Fruit fly (Drosophila melanogaster) whole organism, embryonic: ENCODE measurements around the gene CG13026.

ENCODE experiments used
- ATbp ChIP-seq: fragments of 200-800 bp; sonication (Bioruptor generic); optimal IDR thresholded peaks from 2 replicates; lab custom pipeline; 2017; ENCODE audit warnings: missing biosample characterization, mild to moderate bottlenecking, missing genetic modification characterization, missing genetic modification reagents
- C15 ChIP-seq: fragments of 200-800 bp; sonication (Bioruptor generic); IDR thresholded peaks from 3 replicates; pipeline ENCODE4 v1.3.6; 2022; ENCODE audit warnings: missing biosample characterization, missing genetic modification characterization
- CG12071 ChIP-seq: fragments of 200-800 bp; sonication (Bioruptor generic); optimal IDR thresholded peaks from 3 replicates; lab custom pipeline; 2018; ENCODE audit warnings: missing biosample characterization, mild to moderate bottlenecking, missing genetic modification characterization
- CG12942 ChIP-seq: fragments of 200-800 bp; sonication (Bioruptor generic); optimal IDR thresholded peaks from 3 replicates; lab custom pipeline; 2016; ENCODE audit warnings: missing biosample characterization, missing genetic modification characterization
- CG15514 ChIP-seq: fragments of 200-800 bp; sonication (Bioruptor generic); optimal IDR thresholded peaks from 3 replicates; lab custom pipeline; 2017; ENCODE audit warnings: missing biosample characterization, missing genetic modification characterization, mild to moderate bottlenecking, moderate library complexity, missing genetic modification reagents
- CG18619 ChIP-seq: fragments of 200-800 bp; sonication (Bioruptor generic); optimal IDR thresholded peaks from 3 replicates; lab custom pipeline; 2017; ENCODE audit warnings: missing biosample characterization, mild to moderate bottlenecking, missing genetic modification characterization
- CG2116 ChIP-seq: fragments of 200-800 bp; sonication (Bioruptor generic); optimal IDR thresholded peaks from 3 replicates; lab custom pipeline; 2018; ENCODE audit warnings: missing biosample characterization, mild to moderate bottlenecking, missing genetic modification characterization
- CG2199 ChIP-seq: fragments of 200-800 bp; sonication (Bioruptor generic); IDR thresholded peaks from 3 replicates; pipeline ENCODE4 v1.3.6; 2022; ENCODE audit warnings: missing biosample characterization, missing genetic modification characterization
- CG3838 ChIP-seq: fragments of 200-800 bp; sonication (Bioruptor generic); optimal IDR thresholded peaks from 3 replicates; lab custom pipeline; 2016; ENCODE audit warnings: missing biosample characterization, missing genetic modification characterization
- CG3847 ChIP-seq: fragments of 200-800 bp; sonication (Bioruptor generic); IDR thresholded peaks from 2 replicates; pipeline ENCODE4 v1.3.6; 2022; ENCODE audit warnings: missing biosample characterization, missing genetic modification characterization
- CG4730 ChIP-seq: fragments of 200-800 bp; sonication (Bioruptor generic); IDR thresholded peaks from 2 replicates; pipeline ENCODE4 v1.3.6; 2022; ENCODE audit warnings: missing biosample characterization, missing genetic modification characterization
- CG6791 ChIP-seq: fragments of 200-800 bp; sonication (Bioruptor generic); IDR thresholded peaks from 3 replicates; pipeline ENCODE4 v1.3.6; 2022; ENCODE audit warnings: missing biosample characterization, missing genetic modification characterization; ENCODE audit not compliant: partially characterized antibody
- CG6854 ChIP-seq: fragments of 200-800 bp; sonication (Bioruptor generic); optimal IDR thresholded peaks from 3 replicates; lab custom pipeline; 2017; ENCODE audit warnings: missing biosample characterization, mild to moderate bottlenecking, missing genetic modification characterization
- CG7372 ChIP-seq: fragments of 200-800 bp; sonication (Bioruptor generic); IDR thresholded peaks from 2 replicates; pipeline ENCODE4 v1.3.6; 2022; ENCODE audit warnings: missing biosample characterization, missing genetic modification characterization
- CG8478 ChIP-seq: fragments of >200 bp; optimal IDR thresholded peaks from 2 replicates; lab custom pipeline; 2018
- CG8944 ChIP-seq: fragments of 200-800 bp; sonication (Bioruptor generic); optimal IDR thresholded peaks from 3 replicates; lab custom pipeline; 2016; ENCODE audit warnings: missing biosample characterization, missing genetic modification characterization
- CG9215 ChIP-seq: fragments of 200-800 bp; sonication (Bioruptor generic); IDR thresholded peaks from 2 replicates; pipeline ENCODE4 v1.3.6; 2022; ENCODE audit warnings: missing biosample characterization, missing genetic modification characterization
- CkIIα-i1 ChIP-seq: fragments of 200-800 bp; sonication (Bioruptor generic); IDR thresholded peaks from 2 replicates; pipeline ENCODE4 v1.3.6; 2022; ENCODE audit warnings: missing biosample characterization, missing genetic modification characterization
- Dek ChIP-seq: fragments of 200-800 bp; sonication (Bioruptor generic); optimal IDR thresholded peaks from 3 replicates; lab custom pipeline; 2019; ENCODE audit warnings: missing biosample characterization, mild to moderate bottlenecking, missing genetic modification characterization, moderate library complexity
- Dfd ChIP-seq, 2 experiments: fragments of >200 bp; optimal IDR thresholded peaks; 2 replicates each; lab custom pipeline; 2017; ENCODE audit warnings: missing biosample characterization in 2 of 2, missing genetic modification characterization in 2 of 2
- Dip3 ChIP-seq: fragments of 200-800 bp; sonication (Bioruptor generic); optimal IDR thresholded peaks from 3 replicates; lab custom pipeline; 2016; ENCODE audit warnings: missing biosample characterization, missing genetic modification characterization
- Dref ChIP-seq: fragments of 200-800 bp; sonication (Bioruptor generic); IDR thresholded peaks from 2 replicates; pipeline ENCODE4 v1.3.6; 2022; ENCODE audit warnings: missing biosample characterization, missing genetic modification characterization
- Fer3 ChIP-seq: fragments of 200-800 bp; sonication (Bioruptor generic); optimal IDR thresholded peaks from 2 replicates; lab custom pipeline; 2018; ENCODE audit warnings: missing biosample characterization, mild to moderate bottlenecking, missing genetic modification characterization, moderate library complexity
- H2.0 ChIP-seq: fragments of 200-800 bp; sonication (Bioruptor generic); IDR thresholded peaks from 2 replicates; pipeline ENCODE4 v1.3.6; 2022; ENCODE audit warnings: missing biosample characterization, missing genetic modification characterization
- HLHmδ ChIP-seq: fragments of 200-800 bp; sonication (Bioruptor generic); optimal IDR thresholded peaks from 2 replicates; lab custom pipeline; 2018; ENCODE audit warnings: missing biosample characterization, mild to moderate bottlenecking, missing genetic modification characterization, moderate library complexity
- Jarid2 ChIP-seq: fragments of 200-800 bp; sonication (Bioruptor generic); optimal IDR thresholded peaks from 3 replicates; lab custom pipeline; 2017; ENCODE audit warnings: mild to moderate bottlenecking, missing biosample characterization, missing genetic modification reagents, missing genetic modification characterization
- Six4 ChIP-seq: fragments of 200-800 bp; sonication (Bioruptor generic); optimal IDR thresholded peaks from 2 replicates; lab custom pipeline; 2016; ENCODE audit warnings: missing biosample characterization, missing genetic modification characterization
- Trl ChIP-seq, 3 experiments: fragments of >200 bp in 2 of 3; fragments of 200-800 bp in 1 of 3; sonication (Bioruptor generic) in 1 of 3; optimal IDR thresholded peaks; 2 replicates in 1 of 3; 3 replicates in 2 of 3; lab custom pipeline; 2016 to 2017; ENCODE audit warnings: missing biosample characterization in 1 of 3, missing genetic modification characterization in 1 of 3
- amos ChIP-seq: fragments of 200-800 bp; sonication (Bioruptor generic); IDR thresholded peaks from 2 replicates; pipeline ENCODE4 v1.3.6; 2022; ENCODE audit warnings: missing biosample characterization, missing genetic modification characterization; ENCODE audit not compliant: partially characterized antibody
- ci ChIP-seq: fragments of 200-800 bp; sonication (Bioruptor generic); IDR thresholded peaks from 3 replicates; pipeline ENCODE4 v1.3.6; 2022; ENCODE audit warnings: missing biosample characterization, missing genetic modification characterization
- corto ChIP-seq: fragments of 200-800 bp; sonication (Bioruptor generic); optimal IDR thresholded peaks from 2 replicates; lab custom pipeline; 2016; ENCODE audit warnings: missing biosample characterization, mild to moderate bottlenecking, missing genetic modification characterization, moderate library complexity
- danr ChIP-seq: fragments of 200-800 bp; sonication (Bioruptor generic); IDR thresholded peaks from 2 replicates; pipeline ENCODE4 v1.3.6; 2022; ENCODE audit warnings: missing biosample characterization, missing genetic modification characterization
- dmrt11E ChIP-seq: fragments of 200-800 bp; sonication (Bioruptor generic); optimal IDR thresholded peaks from 3 replicates; lab custom pipeline; 2018; ENCODE audit warnings: missing biosample characterization, mild to moderate bottlenecking, missing genetic modification characterization, moderate library complexity
- dysf ChIP-seq: fragments of 200-800 bp; sonication (Bioruptor generic); IDR thresholded peaks from 3 replicates; pipeline ENCODE4 v1.3.6; 2022; ENCODE audit warnings: missing biosample characterization, missing genetic modification characterization
- ham ChIP-seq: fragments of 200-800 bp; sonication (Bioruptor generic); IDR thresholded peaks from 2 replicates; pipeline ENCODE4 v1.3.6; 2022; ENCODE audit warnings: missing biosample characterization, missing genetic modification characterization
- hb ChIP-seq: fragments of 200-800 bp; sonication (Bioruptor generic); IDR thresholded peaks from 3 replicates; pipeline ENCODE4 v1.3.6; 2022; ENCODE audit warnings: missing biosample characterization, missing genetic modification characterization; ENCODE audit not compliant: partially characterized antibody
- hkb ChIP-seq, 2 experiments: fragments of 200-800 bp in 1 of 2; fragments of >200 bp in 1 of 2; sonication (Bioruptor generic) in 1 of 2; IDR thresholded peaks in 1 of 2; optimal IDR thresholded peaks in 1 of 2; 2 replicates each; pipeline versions ENCODE4 v1.3.6 to Lab custom; 2017 to 2022; ENCODE audit warnings: missing biosample characterization in 1 of 2, missing genetic modification characterization in 1 of 2
- knrl ChIP-seq: fragments of 200-800 bp; sonication (Bioruptor generic); IDR thresholded peaks from 3 replicates; pipeline ENCODE4 v1.3.6; 2022; ENCODE audit warnings: missing biosample characterization, missing genetic modification characterization; ENCODE audit not compliant: partially characterized antibody
- lola ChIP-seq, 3 experiments: fragments of >200 bp in 2 of 3; fragments of 200-800 bp in 1 of 3; sonication (Bioruptor generic) in 1 of 3; optimal IDR thresholded peaks; 2 replicates each; lab custom pipeline; 2017 to 2019; ENCODE audit warnings: missing biosample characterization in 3 of 3, missing genetic modification characterization in 3 of 3, mild to moderate bottlenecking in 1 of 3, moderate library complexity in 1 of 3
- luna ChIP-seq: fragments of 200-800 bp; sonication (Bioruptor generic); optimal IDR thresholded peaks from 2 replicates; lab custom pipeline; 2016; ENCODE audit warnings: missing biosample characterization, missing genetic modification characterization
- pnt ChIP-seq: fragments of 200-800 bp; sonication (Bioruptor generic); optimal IDR thresholded peaks from 3 replicates; lab custom pipeline; 2016; ENCODE audit warnings: missing biosample characterization, missing genetic modification characterization
- ranshi ChIP-seq: fragments of 200-800 bp; sonication (Bioruptor generic); IDR thresholded peaks from 2 replicates; pipeline ENCODE4 v1.3.6; 2022; ENCODE audit warnings: missing biosample characterization, missing genetic modification characterization
- run ChIP-seq: fragments of 200-800 bp; sonication (Bioruptor generic); optimal IDR thresholded peaks from 3 replicates; lab custom pipeline; 2018; ENCODE audit warnings: missing biosample characterization, mild to moderate bottlenecking, missing genetic modification characterization
- sisA ChIP-seq: fragments of 200-800 bp; sonication (Bioruptor generic); IDR thresholded peaks from 2 replicates; pipeline ENCODE4 v1.3.6; 2022; ENCODE audit warnings: missing biosample characterization, missing genetic modification characterization
- sqz ChIP-seq: fragments of 200-800 bp; sonication (Bioruptor generic); optimal IDR thresholded peaks from 3 replicates; lab custom pipeline; 2018; ENCODE audit warnings: missing biosample characterization, mild to moderate bottlenecking, missing genetic modification characterization
- sug ChIP-seq: fragments of 200-800 bp; optimal IDR thresholded peaks from 2 replicates; lab custom pipeline; 2019; ENCODE audit warnings: missing biosample characterization, mild to moderate bottlenecking, missing genetic modification characterization, moderate library complexity
- zfh2 ChIP-seq: fragments of 200-800 bp; sonication (Bioruptor generic); optimal IDR thresholded peaks from 2 replicates; lab custom pipeline; 2016; ENCODE audit warnings: missing biosample characterization, missing genetic modification characterization

CG13026 gene

DNA sequence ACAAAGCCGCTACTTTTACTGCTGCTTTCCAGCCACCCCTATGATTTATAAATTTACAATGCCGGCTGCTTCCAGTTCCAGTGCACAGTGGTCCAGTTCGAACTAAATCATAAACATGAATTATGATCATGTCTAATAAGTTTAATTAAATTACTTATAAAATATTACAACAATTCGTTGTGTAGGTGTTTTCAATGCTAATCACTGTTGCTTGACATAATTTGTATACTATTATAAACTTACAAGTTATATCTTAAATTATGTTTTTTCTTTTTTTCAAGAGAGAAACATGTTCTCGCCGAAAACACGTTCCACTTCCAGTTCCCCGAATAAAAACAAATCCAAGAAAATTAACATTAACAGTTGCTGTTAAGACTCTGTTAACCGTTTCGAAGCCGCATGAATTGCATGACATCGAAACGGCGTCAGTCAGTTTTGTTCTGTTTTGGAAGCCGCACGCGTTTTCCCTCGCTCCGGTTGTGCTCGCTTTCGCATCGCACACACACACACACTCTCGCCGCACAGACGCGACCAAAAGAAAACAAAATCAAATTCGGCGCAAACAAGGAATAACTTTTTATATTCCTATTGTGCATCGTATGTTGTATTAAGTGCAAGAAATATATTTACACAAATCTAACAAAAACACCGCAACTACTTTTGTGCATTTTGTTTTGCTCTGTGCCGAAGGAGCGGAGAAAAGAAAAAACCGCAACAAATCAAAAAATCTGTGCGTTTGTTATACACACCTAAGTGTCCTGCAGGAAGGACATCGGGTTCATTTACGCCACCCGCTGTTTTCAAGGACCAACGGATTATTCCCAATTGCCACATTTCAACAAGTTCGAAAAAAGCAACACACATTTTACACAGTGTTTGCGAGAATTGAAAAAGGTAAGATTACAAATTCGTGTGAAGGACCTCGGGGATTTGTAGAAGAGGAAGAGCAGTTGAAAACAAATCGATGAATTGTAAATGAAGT, 40.0 kb upstream of the CG13026 start, which contains the start of gene Nrt (continued):
- TF ChIP-seq CG3847 = 0 out of 2 replicates have a peak, but pooled peaks have one; percentile 27
- no peak for TF ChIP-seq ham (GFP tag; lab: Robert Waterston, UW)
- no peak for TF ChIP-seq CkIIα-i1
- no peak for TF ChIP-seq Dref (GFP tag; lab: Robert Waterston, UW)
- TF ChIP-seq luna (GFP tag; lab: Kevin White, UChicago) = no peak
- peak; percentile 9 for TF ChIP-seq CG12942 (GFP tag; lab: Kevin White, UChicago)
- TF ChIP-seq CG8944 (GFP tag; lab: Kevin White, UChicago) = no peak
- TF ChIP-seq ci = peak; percentile 57; the same call in 2 of the 3 replicates
- no peak for TF ChIP-seq Dfd (GFP tag; optimal IDR thresholded peaks at IDR 0.05; lab: Kevin White, UChicago)
- no peak for TF ChIP-seq Dip3 (GFP tag; lab: Kevin White, UChicago)
- TF ChIP-seq CG15514 (GFP tag; lab: Kevin White, UChicago) = peak; percentile 7
- TF ChIP-seq zfh2 (GFP tag; lab: Kevin White, UChicago) = no peak
- peak; percentile 27 for TF ChIP-seq run (tag; lab: Kevin White, UChicago)
- peak; percentile 50 for TF ChIP-seq amos (GFP tag; lab: Robert Waterston, UW)
- no peak for TF ChIP-seq CG3838 (GFP tag; lab: Kevin White, UChicago)
- TF ChIP-seq C15 = 0 out of 3 replicates have a peak, but pooled peaks have one; percentile 44
- TF ChIP-seq CG2199 (GFP tag; lab: Robert Waterston, UW) = peak; percentile 57; the same call in 1 of the 3 replicates
- TF ChIP-seq knrl = no peak; the same call in 1 of the 3 replicates
- 0 out of 3 replicates have a peak, but pooled peaks have one; percentile 43 for TF ChIP-seq dysf (GFP tag; lab: Robert Waterston, UW)
- TF ChIP-seq CG8478 = no peak
- TF ChIP-seq CG9215 (GFP tag; lab: Robert Waterston, UW) = 0 out of 2 replicates have a peak, but pooled peaks have one; percentile 34
- no peak for TF ChIP-seq CG12071
- TF ChIP-seq hb (GFP tag; lab: Robert Waterston, UW) = no peak
- TF ChIP-seq CG2116 (GFP tag; lab: Kevin White, UChicago) = peak; percentile 42
- TF ChIP-seq sisA = peak; percentile 14; the same call in 1 of the 2 replicates
- peak; percentile 19 for TF ChIP-seq Fer3 (tag; lab: Kevin White, UChicago)
- no peak for TF ChIP-seq ranshi (GFP tag; lab: Robert Waterston, UW)
- peak; percentile 21 for TF ChIP-seq Six4 (GFP tag; lab: Kevin White, UChicago)
- TF ChIP-seq CG18619 = no peak
- TF ChIP-seq HLHmδ (GFP tag; lab: Kevin White, UChicago) = peak; percentile 55
- TF ChIP-seq Trl (optimal IDR thresholded peaks at IDR 0.05; lab: Kevin White, UChicago) = peak in 1 of 2 experiments; percentile 10
- TF ChIP-seq Trl (GFP tag; optimal IDR thresholded peaks at IDR 0.05; lab: Kevin White, UChicago) = no peak
- TF ChIP-seq danr (GFP tag; lab: Robert Waterston, UW) = no peak
- peak; percentile 65 for TF ChIP-seq ATbp
- TF ChIP-seq lola (GFP tag; optimal IDR thresholded peaks at IDR 0.05; lab: Kevin White, UChicago) = peak in 1 of 3 experiments; percentile 71
- TF ChIP-seq sqz = peak; percentile 72
- no peak for TF ChIP-seq CG6854
- TF ChIP-seq hkb (optimal IDR thresholded peaks at IDR 0.05; lab: Kevin White, UChicago) = no peak
- TF ChIP-seq hkb (GFP tag; IDR thresholded peaks at IDR 0.05; lab: Robert Waterston, UW) = peak; percentile 79
- peak; percentile 99 for TF ChIP-seq Jarid2
- peak; percentile 4 for TF ChIP-seq corto (GFP tag; lab: Kevin White, UChicago)
- TF ChIP-seq pnt (GFP tag; lab: Kevin White, UChicago) = no peak
- peak; percentile 74 for TF ChIP-seq dmrt11E (tag; lab: Kevin White, UChicago)
- no peak for TF ChIP-seq CG7372
- TF ChIP-seq sug (tag; lab: Kevin White, UChicago) = peak; percentile 68
- peak; percentile 48 for TF ChIP-seq Dek
- TF ChIP-seq H2.0 = no peak
- peak; percentile 26; the same call in 1 of the 3 replicates for TF ChIP-seq CG6791 (GFP tag; lab: Robert Waterston, UW)
- TF ChIP-seq CG4730 (GFP tag; lab: Robert Waterston, UW) = no peak; the same call in 1 of the 2 replicates
